Fruit fly (Drosophila melanogaster) whole organism, pupa: Measurements from ENCODE around the gene CG17028.

Source experiments
- CG10348 ChIP-seq: fragments of 200-800 bp; sonication (Bioruptor generic); IDR thresholded peaks from 2 replicates; pipeline ENCODE4 v1.3.6; 2022; ENCODE audit warnings: missing biosample characterization, missing genetic modification characterization
- CG13204 ChIP-seq: fragments of 200-800 bp; sonication (Bioruptor generic); optimal IDR thresholded peaks from 2 replicates; lab custom pipeline; 2018; ENCODE audit warnings: missing biosample characterization, mild to moderate bottlenecking, missing genetic modification characterization, moderate library complexity
- CG17806 ChIP-seq: fragments of 200-800 bp; sonication (Bioruptor generic); optimal IDR thresholded peaks from 2 replicates; lab custom pipeline; 2018; ENCODE audit warnings: missing biosample characterization, mild to moderate bottlenecking, missing genetic modification characterization, moderate library complexity
- CG32121 ChIP-seq: fragments of 200-800 bp; sonication (Bioruptor generic); IDR thresholded peaks from 2 replicates; pipeline ENCODE4 v1.3.6; 2022; ENCODE audit warnings: missing biosample characterization, missing genetic modification characterization
- CG8159 ChIP-seq: fragments of 200-800 bp; sonication (Bioruptor generic); optimal IDR thresholded peaks from 3 replicates; lab custom pipeline; 2018; ENCODE audit warnings: missing biosample characterization, mild to moderate bottlenecking, missing genetic modification characterization, moderate library complexity
- D1 ChIP-seq: fragments of 200-800 bp; sonication (Bioruptor generic); optimal IDR thresholded peaks from 2 replicates; lab custom pipeline; 2018; ENCODE audit warnings: missing biosample characterization, mild to moderate bottlenecking, missing genetic modification characterization, moderate library complexity
- Ets98B ChIP-seq: fragments of 200-800 bp; sonication (Bioruptor generic); IDR thresholded peaks from 2 replicates; pipeline ENCODE4 v1.3.6; 2022; ENCODE audit warnings: missing biosample characterization, missing genetic modification characterization
- Pif1A ChIP-seq: fragments of 200-800 bp; sonication (Bioruptor generic); optimal IDR thresholded peaks from 3 replicates; lab custom pipeline; 2016; ENCODE audit warnings: missing biosample characterization, missing genetic modification characterization

DNA sequence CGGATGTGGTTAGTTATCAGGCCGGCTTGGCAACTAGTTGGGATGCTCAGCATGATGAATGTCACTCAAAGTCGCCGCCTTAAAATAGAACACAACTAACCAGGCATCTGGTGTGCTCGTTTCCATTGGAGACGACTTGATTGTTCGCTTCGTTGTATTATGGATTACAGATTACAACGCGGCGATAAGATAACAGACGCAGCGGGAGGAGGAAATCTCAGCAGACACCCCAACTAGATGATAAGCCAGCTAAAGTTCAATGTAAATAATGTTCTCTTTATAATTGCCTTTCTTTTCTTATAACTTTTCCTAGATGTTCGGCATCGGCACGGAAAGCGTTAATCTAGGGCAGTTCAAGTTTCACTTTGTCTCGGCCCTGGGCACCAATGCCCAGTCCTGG is 9.6 kb upstream of the CG17028 start:
- TF ChIP-seq CG17806 (tag; lab: Kevin White, UChicago) (no peak), CG32121 (GFP tag; lab: Robert Waterston, UW) (no peak), CG8159 (tag; lab: Kevin White, UChicago) (no peak), D1 (tag; lab: Kevin White, UChicago) (no peak), CG10348 (GFP tag; lab: Robert Waterston, UW) (no peak), Ets98B (GFP tag; lab: Robert Waterston, UW) (no peak), CG13204 (no peak), Pif1A (no peak)
